Worm (Caenorhabditis elegans) whole organism, young adult: ENCODE data around the gene elp-1.

Experiments used
- B0019.2 ChIP-seq: fragments of 200-800 bp; sonication (Bioruptor generic); conservative IDR thresholded peaks from 2 replicates; pipeline ENCODE4 v1.3.6; 2022; ENCODE audit warnings: missing genetic modification reagents, missing genetic modification characterization, missing compliant biosample characterization
- B0336.3 ChIP-seq: fragments of 200-800 bp; sonication (Bioruptor generic); IDR thresholded peaks from 2 replicates; pipeline ENCODE4 v1.3.6; 2022; ENCODE audit warnings: missing genetic modification characterization, missing compliant biosample characterization
- F55B11.4 ChIP-seq: sonication (generic microtip); optimal IDR thresholded peaks from 2 replicates; lab custom pipeline; 2016; ENCODE audit warnings: missing compliant biosample characterization, missing genetic modification characterization, borderline replicate concordance; ENCODE audit not compliant: insufficient read depth
- K11D2.4 ChIP-seq: fragments of 200-800 bp; sonication (Bioruptor generic); IDR thresholded peaks from 2 replicates; pipeline ENCODE4 v1.3.6; 2022; ENCODE audit warnings: missing genetic modification reagents, missing genetic modification characterization, missing compliant biosample characterization
- Y56A3A.18 ChIP-seq: fragments of 200-800 bp; sonication (Bioruptor generic); IDR thresholded peaks from 2 replicates; pipeline ENCODE4 v1.3.6; 2022; ENCODE audit warnings: missing genetic modification reagents, missing genetic modification characterization, missing compliant biosample characterization
- Y95B8A.8 ChIP-seq: fragments of 200-800 bp; sonication (Bioruptor generic); IDR thresholded peaks from 2 replicates; pipeline ENCODE4 v1.3.6; 2022; ENCODE audit warnings: missing genetic modification reagents, missing genetic modification characterization, missing compliant biosample characterization
- ZK185.1 ChIP-seq: sonication (generic microtip); optimal IDR thresholded peaks from 2 replicates; lab custom pipeline; 2016; ENCODE audit warnings: mild to moderate bottlenecking, missing genetic modification characterization, missing compliant biosample characterization; ENCODE audit not compliant: poor library complexity, severe bottlenecking
- attf-5 ChIP-seq: fragments of 200-800 bp; sonication (Bioruptor generic); optimal IDR thresholded peaks from 2 replicates; lab custom pipeline; 2018; ENCODE audit warnings: mild to moderate bottlenecking, missing genetic modification characterization, missing compliant biosample characterization
- ccch-3 ChIP-seq: fragments of 200-800 bp; sonication (Bioruptor generic); optimal IDR thresholded peaks from 2 replicates; lab custom pipeline; 2018; ENCODE audit warnings: mild to moderate bottlenecking, missing genetic modification characterization, missing compliant biosample characterization
- cebp-1 ChIP-seq, 2 experiments: fragments of 200-800 bp in 1 of 2; sonication (Bioruptor generic) in 1 of 2; sonication (generic microtip) in 1 of 2; IDR thresholded peaks in 1 of 2; optimal IDR thresholded peaks in 1 of 2; 2 replicates each; pipeline versions ENCODE4 v1.3.6 to Lab custom; 2017 to 2022; ENCODE audit warnings: missing compliant biosample characterization in 2 of 2, missing genetic modification characterization in 2 of 2, mild to moderate bottlenecking in 1 of 2, missing genetic modification reagents in 1 of 2, moderate library complexity in 1 of 2
- cebp-2 ChIP-seq: fragments of 200-800 bp; sonication (Bioruptor generic); IDR thresholded peaks from 2 replicates; pipeline ENCODE4 v1.3.6; 2022; ENCODE audit warnings: missing genetic modification characterization, missing compliant biosample characterization
- dox-1 ChIP-seq: fragments of 200-800 bp; sonication (Bioruptor generic); IDR thresholded peaks from 2 replicates; pipeline ENCODE4 v1.3.6; 2022; ENCODE audit warnings: missing genetic modification reagents, missing genetic modification characterization, missing compliant biosample characterization
- egl-44 ChIP-seq: fragments of 200-800 bp; sonication (Bioruptor generic); IDR thresholded peaks from 2 replicates; pipeline ENCODE4 v1.3.6; 2022; ENCODE audit warnings: missing genetic modification reagents, missing genetic modification characterization, missing compliant biosample characterization
- hmg-1.2 ChIP-seq: fragments of 200-800 bp; sonication (Bioruptor generic); IDR thresholded peaks from 2 replicates; pipeline ENCODE4 v1.3.6; 2022; ENCODE audit warnings: missing genetic modification reagents, missing genetic modification characterization, missing compliant biosample characterization
- hmg-20 ChIP-seq: fragments of 200-800 bp; sonication (Bioruptor generic); IDR thresholded peaks from 2 replicates; pipeline ENCODE4 v1.3.6; 2022; ENCODE audit warnings: missing genetic modification reagents, missing genetic modification characterization, missing compliant biosample characterization
- let-607 ChIP-seq, 2 experiments: fragments of 200-800 bp in 1 of 2; sonication (Bioruptor generic) in 1 of 2; sonication (generic microtip) in 1 of 2; optimal IDR thresholded peaks; 2 replicates each; lab custom pipeline; 2016 to 2018; ENCODE audit warnings: mild to moderate bottlenecking in 2 of 2, missing compliant biosample characterization in 2 of 2, missing genetic modification characterization in 2 of 2, moderate library complexity in 2 of 2, missing genotype in 1 of 2
- madf-3 ChIP-seq: fragments of 200-800 bp; sonication (Bioruptor generic); IDR thresholded peaks from 2 replicates; pipeline ENCODE4 v1.3.6; 2022; ENCODE audit warnings: missing genetic modification reagents, missing genetic modification characterization, missing compliant biosample characterization
- nfya-2 ChIP-seq: fragments of 200-800 bp; sonication (Bioruptor generic); IDR thresholded peaks from 2 replicates; pipeline ENCODE4 v1.3.6; 2022; ENCODE audit warnings: missing genetic modification reagents, missing genetic modification characterization, missing compliant biosample characterization
- nhr-120 ChIP-seq: fragments of 200-800 bp; sonication (Bioruptor generic); IDR thresholded peaks from 2 replicates; pipeline ENCODE4 v1.3.6; 2022; ENCODE audit warnings: missing genetic modification characterization, missing compliant biosample characterization
- nhr-179 ChIP-seq: sonication (generic microtip); optimal IDR thresholded peaks from 2 replicates; lab custom pipeline; 2016; ENCODE audit warnings: mild to moderate bottlenecking, missing genetic modification characterization, missing compliant biosample characterization
- nhr-80 ChIP-seq: sonication (generic microtip); optimal IDR thresholded peaks from 2 replicates; lab custom pipeline; 2016; ENCODE audit warnings: missing genetic modification characterization, missing compliant biosample characterization
- nhr-90 ChIP-seq: sonication (generic microtip); optimal IDR thresholded peaks from 2 replicates; lab custom pipeline; 2016; ENCODE audit warnings: missing genotype, mild to moderate bottlenecking, missing genetic modification characterization, missing compliant biosample characterization
- pha-4 ChIP-seq: fragments of 150-350 bp; sonication (generic microtip); optimal IDR thresholded peaks from 2 replicates; lab custom pipeline; 2014; ENCODE audit warnings: missing biosample characterization, missing genetic modification reagents, missing genetic modification characterization
- tbx-9 ChIP-seq: sonication (generic microtip); optimal IDR thresholded peaks from 2 replicates; lab custom pipeline; 2016; ENCODE audit warnings: borderline replicate concordance, missing genetic modification characterization, inconsistent platforms, missing compliant biosample characterization
- unc-130 ChIP-seq: sonication (generic microtip); optimal IDR thresholded peaks from 2 replicates; lab custom pipeline; 2016; ENCODE audit warnings: missing genetic modification reagents, missing genetic modification characterization, missing compliant biosample characterization
- xnd-1 ChIP-seq: sonication (generic microtip); optimal IDR thresholded peaks from 2 replicates; lab custom pipeline; 2016; ENCODE audit warnings: missing genotype, missing genetic modification reagents, missing genetic modification characterization, missing compliant biosample characterization
- zfh-2 ChIP-seq: fragments of 200-800 bp; sonication (Bioruptor generic); conservative IDR thresholded peaks from 2 replicates; pipeline ENCODE4 v1.3.6; 2022; ENCODE audit warnings: missing genetic modification reagents, missing genetic modification characterization, missing compliant biosample characterization
- ztf-26 ChIP-seq: sonication (generic microtip); optimal IDR thresholded peaks from 2 replicates; lab custom pipeline; 2017; ENCODE audit warnings: missing genetic modification characterization, missing compliant biosample characterization
- ztf-3 ChIP-seq: fragments of 200-800 bp; sonication (Bioruptor generic); optimal IDR thresholded peaks from 2 replicates; lab custom pipeline; 2018; ENCODE audit warnings: mild to moderate bottlenecking, missing genetic modification characterization, missing compliant biosample characterization

elp-1 gene

ce11 chrV:20755494-20755893 is 14.5 kb downstream of the elp-1 start:
- TF ChIP-seq cebp-1 (GFP tag; IDR thresholded peaks at IDR 0.05; lab: Robert Waterston, UW) (no peak), cebp-1 (tag; optimal IDR thresholded peaks at IDR 0.05; lab: Kevin White, UChicago) (peak; percentile 51), cebp-2 (GFP tag; lab: Robert Waterston, UW) (no peak), hmg-20 (no peak), nhr-80 (tag; lab: Kevin White, UChicago) (peak; percentile 3), tbx-9 (tag; lab: Kevin White, UChicago) (no peak), madf-3 (GFP tag; lab: Robert Waterston, UW) (no peak), ccch-3 (no peak)

ce11 chrV:20753838-20754503 is 16.0 kb downstream of the elp-1 start:
- TF ChIP-seq pha-4 (tag; lab: Kevin White, UChicago) (peak; percentile 70), xnd-1 (no peak)

ce11 chrV:20752609-20753102 is 17.3 kb downstream of the elp-1 start, which contains the start of gene pha-4:
TSS of gene pha-4 (plus strand) at chrV:20753052.
- TF ChIP-seq nhr-90 (no peak), B0336.3 (GFP tag; lab: Robert Waterston, UW) (no peak), hmg-1.2 (peak; percentile 32; the same call in 1 of the 2 replicates), ztf-3 (GFP tag; lab: Kevin White, UChicago) (no peak), K11D2.4 (0 out of 2 replicates have a peak, but pooled peaks have one; percentile 33), nhr-80 (tag; lab: Kevin White, UChicago) (peak; percentile 91), Y56A3A.18 (GFP tag; lab: Robert Waterston, UW) (no peak), hmg-20 (0 out of 2 replicates have a peak, but pooled peaks have one; percentile 19), dox-1 (GFP tag; lab: Robert Waterston, UW) (peak; percentile 76), zfh-2 (GFP tag; lab: Robert Waterston, UW) (peak; percentile 68), let-607 (tag; optimal IDR thresholded peaks at IDR 0.05; lab: Kevin White, UChicago) (peak in 1 of 2 experiments; percentile 18), Y95B8A.8 (no peak), nfya-2 (no peak), nhr-179 (tag; lab: Kevin White, UChicago) (no peak), attf-5 (GFP tag; lab: Kevin White, UChicago) (peak; percentile 15), pha-4 (tag; lab: Kevin White, UChicago) (peak; percentile 82), ztf-26 (tag; lab: Kevin White, UChicago) (no peak), nhr-120 (GFP tag; lab: Robert Waterston, UW) (no peak), cebp-1 (GFP tag; IDR thresholded peaks at IDR 0.05; lab: Robert Waterston, UW) (no peak), cebp-1 (tag; optimal IDR thresholded peaks at IDR 0.05; lab: Kevin White, UChicago) (peak; percentile 0), egl-44 (GFP tag; lab: Robert Waterston, UW) (0 out of 2 replicates have a peak, but pooled peaks have one; percentile 16), ZK185.1 (tag; lab: Kevin White, UChicago) (no peak), F55B11.4 (tag; lab: Kevin White, UChicago) (no peak)
- TF ChIP-seq, all 124 proteins: peak for 11

- TF ChIP-seq B0019.2 (no peak), pha-4 (tag; lab: Kevin White, UChicago) (peak; percentile 93)
- TF ChIP-seq, all 124 proteins: peak for 1
Observed at ce11 chrV:20749098-20749497, 20.9 kb downstream of the elp-1 start.

- TF ChIP-seq unc-130 (GFP tag; lab: Kevin White, UChicago): no peak
- TF ChIP-seq pha-4 (tag; lab: Kevin White, UChicago): peak; percentile 91
Observed at ce11 chrV:20747964-20748363, 22.0 kb downstream of the elp-1 start.
